Worm (Caenorhabditis elegans): ENCODE results near the gene npr-9.

DNA sequence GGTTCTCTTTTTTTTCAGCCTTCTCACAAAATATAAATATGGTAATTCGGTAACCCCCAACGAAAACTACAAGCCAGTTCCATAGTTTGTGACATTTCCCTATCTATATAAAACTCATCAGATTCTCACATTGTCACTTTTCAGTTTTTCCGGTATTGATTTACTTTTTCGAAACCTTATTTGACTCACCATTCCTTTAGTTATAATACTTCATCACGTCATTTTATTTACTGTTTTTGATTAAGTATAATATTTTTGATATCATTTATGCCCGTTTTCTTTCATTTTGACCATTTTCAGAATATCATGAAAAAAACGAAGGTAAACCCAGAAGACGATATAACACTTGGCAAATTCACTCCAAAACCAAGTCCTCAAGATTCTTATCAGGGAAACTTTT, 22.3 kb downstream of the npr-9 start, which contains the start of gene pgp-3:
- TF ChIP-seq odd-2 (tag; optimal IDR thresholded peaks at IDR 0.05) (no peak), ceh-6 (GFP tag; optimal IDR thresholded peaks at IDR 0.05) (no peak), ref-2 (tag; optimal IDR thresholded peaks at IDR 0.05) (no peak), elt-4 (tag; optimal IDR thresholded peaks at IDR 0.05) (no peak), che-1 (tag; optimal IDR thresholded peaks at IDR 0.05) (no peak), lin-11 (tag; optimal IDR thresholded peaks at IDR 0.05) (no peak), pha-4 (tag; optimal IDR thresholded peaks at IDR 0.05) (no peak), nhr-11 (tag; optimal IDR thresholded peaks at IDR 0.05) (no peak), ama-1 (optimal IDR thresholded peaks at IDR 0.05) (no peak), lim-6 (tag; optimal IDR thresholded peaks at IDR 0.05) (no peak), ceh-9 (tag; optimal IDR thresholded peaks at IDR 0.05) (no peak)

Data from whole organism, late embryonic.